Worm (Caenorhabditis elegans) whole organism, L1 larva: ENCODE measurements around the gene lipl-2.

Source experiments
- blmp-1 ChIP-seq: fragments of 150-350 bp; optimal IDR thresholded peaks from 2 replicates; lab custom pipeline; 2014; ENCODE audit warnings: missing biosample characterization, missing genetic modification characterization
- elt-3 ChIP-seq, 6 experiments: fragments of 150-350 bp in 1 of 6; sonication (generic microtip); optimal IDR thresholded peaks; 2 replicates each; lab custom pipeline; 2017 to 2018; ENCODE audit warnings: missing biosample characterization in 6 of 6, missing genetic modification characterization in 6 of 6, inconsistent platforms in 1 of 6
- mep-1 ChIP-seq: fragments of 150-350 bp; optimal IDR thresholded peaks from 2 replicates; lab custom pipeline; 2014; ENCODE audit warnings: missing biosample characterization, missing genetic modification characterization
- nhr-12 ChIP-seq: sonication (generic microtip); optimal IDR thresholded peaks from 2 replicates; lab custom pipeline; 2017; ENCODE audit warnings: missing biosample characterization, missing genetic modification characterization
- nhr-90 ChIP-seq: sonication (generic microtip); optimal IDR thresholded peaks from 2 replicates; lab custom pipeline; 2016; ENCODE audit warnings: mild to moderate bottlenecking, missing genetic modification characterization, missing compliant biosample characterization; ENCODE audit not compliant: poor library complexity
- pax-3 ChIP-seq: fragments of 200-800 bp; sonication (Bioruptor generic); optimal IDR thresholded peaks from 2 replicates; lab custom pipeline; 2018; ENCODE audit warnings: mild to moderate bottlenecking, missing genetic modification characterization, moderate library complexity, missing compliant biosample characterization
- pqm-1 ChIP-seq: sonication (generic microtip); optimal IDR thresholded peaks from 3 replicates; lab custom pipeline; 2017; ENCODE audit warnings: missing biosample characterization, missing genetic modification characterization
- sup-37 ChIP-seq: fragments of 200-800 bp; sonication (Bioruptor generic); optimal IDR thresholded peaks from 2 replicates; lab custom pipeline; 2018; ENCODE audit warnings: mild to moderate bottlenecking, missing genetic modification characterization, missing compliant biosample characterization
- tbx-2 ChIP-seq: sonication (generic microtip); optimal IDR thresholded peaks from 2 replicates; lab custom pipeline; 2016; ENCODE audit warnings: missing genetic modification characterization, missing compliant biosample characterization
- ztf-4 ChIP-seq: fragments of 150-350 bp; optimal IDR thresholded peaks from 2 replicates; lab custom pipeline; 2014; ENCODE audit warnings: missing biosample characterization, missing genetic modification characterization

DNA sequence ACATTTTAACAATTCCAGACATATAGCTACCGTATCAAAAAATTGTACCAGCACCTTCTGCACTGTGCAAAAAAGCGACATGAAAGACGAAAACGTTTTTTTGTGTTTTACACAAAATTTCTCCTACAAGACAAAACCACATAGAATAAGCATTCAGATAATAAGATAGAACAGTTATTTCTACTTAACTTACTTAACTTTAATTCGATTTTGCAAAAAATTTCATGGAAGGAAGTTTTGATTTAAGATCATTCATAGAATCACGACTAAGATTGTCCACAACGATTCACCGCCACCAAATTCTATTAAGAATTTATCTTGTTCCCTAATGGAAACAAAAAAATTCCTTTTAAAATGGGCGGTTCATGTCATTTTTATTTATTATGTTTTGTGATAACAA is 27.6 kb upstream of the lipl-2 start:
- TF ChIP-seq nhr-90 (tag; lab: Kevin White, UChicago) (no peak), blmp-1 (no peak), pqm-1 (tag; lab: Kevin White, UChicago) (no peak), pax-3 (tag; lab: Kevin White, UChicago) (no peak), mep-1 (tag; lab: Kevin White, UChicago) (no peak), tbx-2 (tag; lab: Kevin White, UChicago) (no peak), sup-37 (GFP tag; lab: Kevin White, UChicago) (no peak), nhr-12 (tag; lab: Kevin White, UChicago) (no peak), ztf-4 (tag; lab: Kevin White, UChicago) (no peak), elt-3 (tag; optimal IDR thresholded peaks at IDR 0.05; lab: Kevin White, UChicago) (no peak)
